Worm (Caenorhabditis elegans) whole organism, L4/young adult: Measurements from ENCODE around the gene D1086.18.

Experiments
- W03F9.2 ChIP-seq: fragments of 150-350 bp; optimal IDR thresholded peaks from 2 replicates; lab custom pipeline; 2014; ENCODE audit warnings: missing biosample characterization, missing genetic modification characterization
- dao-5 ChIP-seq: sonication (generic microtip); optimal IDR thresholded peaks from 2 replicates; lab custom pipeline; 2016; ENCODE audit warnings: missing genotype, missing genetic modification characterization, moderate library complexity, missing compliant biosample characterization
- him-1 ChIP-seq: sonication (generic microtip); optimal IDR thresholded peaks from 2 replicates; lab custom pipeline; 2016; ENCODE audit warnings: missing genotype, missing genetic modification reagents, missing genetic modification characterization, missing compliant biosample characterization

DNA sequence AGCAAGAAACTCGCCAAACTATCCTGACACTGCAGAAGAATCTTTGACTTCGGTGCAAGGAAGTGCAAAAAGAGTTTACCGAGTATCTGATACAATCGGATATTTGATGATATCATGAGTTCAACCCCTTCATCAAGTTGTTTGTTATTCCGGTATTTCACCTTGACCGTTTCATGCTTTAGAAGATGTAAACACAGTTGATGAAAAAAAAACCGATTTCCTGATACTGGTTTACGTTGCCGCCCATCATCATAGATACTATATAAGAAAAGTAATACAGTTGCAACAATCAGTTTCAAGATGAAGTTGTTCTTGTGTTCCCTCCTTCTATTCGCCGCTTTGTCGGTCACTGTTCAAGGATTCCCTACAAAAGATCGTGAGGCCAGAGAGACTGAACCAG, 21.8 kb downstream of the D1086.18 start, which contains the start of gene H39E23.3:
- TF ChIP-seq him-1 (tag; lab: Kevin White, UChicago) (no peak), dao-5 (tag; lab: Kevin White, UChicago) (no peak), W03F9.2 (tag; lab: Kevin White, UChicago) (no peak)
